Worm (Caenorhabditis elegans) whole organism, L2 larva: ENCODE results near the gene Y116A8C.465.

ENCODE experiments used
- ZK546.5 ChIP-seq: sonication (generic microtip); optimal IDR thresholded peaks from 2 replicates; lab custom pipeline; 2017; ENCODE audit warnings: missing biosample characterization, missing genetic modification characterization
- ama-1 ChIP-seq: fragments of 150-350 bp; optimal IDR thresholded peaks from 2 replicates; lab custom pipeline; 2018; ENCODE audit warnings: inconsistent platforms
- lin-11 ChIP-seq: fragments of 150-350 bp; sonication (generic microtip); optimal IDR thresholded peaks from 2 replicates; lab custom pipeline; 2014; ENCODE audit warnings: missing biosample characterization, missing genetic modification characterization, inconsistent platforms, mixed read lengths
- mab-5 ChIP-seq: fragments of 150-350 bp; optimal IDR thresholded peaks from 2 replicates; lab custom pipeline; 2014; ENCODE audit warnings: missing biosample characterization, missing genetic modification characterization
- nhr-77 ChIP-seq: fragments of 150-350 bp; optimal IDR thresholded peaks from 2 replicates; lab custom pipeline; 2014; ENCODE audit warnings: missing biosample characterization, missing genetic modification characterization
- zag-1 ChIP-seq: fragments of 150-350 bp; optimal IDR thresholded peaks from 2 replicates; lab custom pipeline; 2014; ENCODE audit warnings: missing biosample characterization, missing genetic modification characterization

DNA sequence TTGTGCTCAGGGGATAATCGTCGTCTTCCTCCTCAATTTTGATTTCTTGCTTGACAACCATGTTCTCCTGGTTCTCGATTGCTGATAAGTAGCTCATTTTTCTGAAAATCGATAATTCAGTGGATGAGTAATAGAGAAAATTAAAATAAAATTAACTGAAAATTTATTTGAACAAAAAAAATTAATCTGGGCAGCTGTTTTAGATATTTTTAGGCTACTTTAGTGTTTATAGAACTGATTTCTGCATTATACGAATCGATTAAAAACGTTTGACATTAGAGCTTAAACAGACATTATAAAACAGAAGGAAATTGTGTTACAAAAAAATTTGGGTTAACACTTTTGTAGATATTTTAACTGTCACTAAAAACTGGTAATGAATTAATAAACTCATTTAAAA is 16.8 kb upstream of the Y116A8C.465 start, which contains the start of gene athp-3:
- no peak for TF ChIP-seq mab-5
- TF ChIP-seq zag-1 (tag; lab: Kevin White, UChicago), result no peak
- TF ChIP-seq lin-11, result no peak
- no peak for TF ChIP-seq ZK546.5 (tag; lab: Kevin White, UChicago)
- TF ChIP-seq ama-1 (lab: Kevin White, UChicago), result no peak
- no peak for TF ChIP-seq nhr-77
